Worm (Caenorhabditis elegans) whole organism, early embryonic: Measurements from ENCODE around the gene C08B6.2.

Experiments used
- B0310.2 ChIP-seq: sonication (generic microtip); optimal IDR thresholded peaks from 2 replicates; lab custom pipeline; 2016; ENCODE audit warnings: mild to moderate bottlenecking, missing genetic modification characterization, missing compliant biosample characterization
- F13C5.2 ChIP-seq: sonication (generic microtip); optimal IDR thresholded peaks from 2 replicates; lab custom pipeline; 2017; ENCODE audit warnings: mild to moderate bottlenecking, missing genetic modification characterization, inconsistent platforms, missing compliant biosample characterization
- aly-1 ChIP-seq: sonication (generic microtip); optimal IDR thresholded peaks from 2 replicates; lab custom pipeline; 2016; ENCODE audit warnings: missing genetic modification characterization, missing compliant biosample characterization
- ama-1 ChIP-seq: fragments of 150-350 bp; optimal IDR thresholded peaks from 2 replicates; lab custom pipeline; 2014
- ceh-13 ChIP-seq: fragments of 200-800 bp; sonication (Bioruptor generic); optimal IDR thresholded peaks from 2 replicates; lab custom pipeline; 2018; ENCODE audit warnings: mild to moderate bottlenecking, missing genetic modification characterization, missing compliant biosample characterization
- ceh-36 ChIP-seq: sonication (generic microtip); optimal IDR thresholded peaks from 2 replicates; lab custom pipeline; 2016; ENCODE audit warnings: missing genetic modification characterization, inconsistent platforms, missing compliant biosample characterization
- ets-7 ChIP-seq: sonication (generic microtip); optimal IDR thresholded peaks from 2 replicates; lab custom pipeline; 2016; ENCODE audit warnings: missing genotype, missing genetic modification characterization, missing compliant biosample characterization
- flt-1 ChIP-seq: fragments of 200-800 bp; sonication (Bioruptor generic); IDR thresholded peaks from 2 replicates; pipeline ENCODE4 v1.3.6; 2022; ENCODE audit warnings: missing genetic modification characterization, missing compliant biosample characterization
- hmbx-1 ChIP-seq: sonication (generic microtip); optimal IDR thresholded peaks from 2 replicates; lab custom pipeline; 2016; ENCODE audit warnings: mild to moderate bottlenecking, missing genetic modification characterization, missing compliant biosample characterization
- hmg-4 ChIP-seq: fragments of 200-800 bp; sonication (Bioruptor generic); optimal IDR thresholded peaks from 2 replicates; lab custom pipeline; 2018; ENCODE audit warnings: mild to moderate bottlenecking, missing genetic modification characterization, missing compliant biosample characterization
- hnd-1 ChIP-seq: sonication (generic microtip); optimal IDR thresholded peaks from 2 replicates; lab custom pipeline; 2016; ENCODE audit warnings: missing genetic modification characterization, missing compliant biosample characterization
- pes-1 ChIP-seq: fragments of 200-800 bp; sonication (Bioruptor generic); IDR thresholded peaks from 2 replicates; pipeline ENCODE4 v1.3.6; 2022; ENCODE audit warnings: missing genetic modification reagents, missing genetic modification characterization, missing compliant biosample characterization
- scrt-1 ChIP-seq: fragments of 200-800 bp; sonication (Bioruptor generic); IDR thresholded peaks from 2 replicates; pipeline ENCODE4 v1.3.6; 2022; ENCODE audit warnings: missing genetic modification characterization, missing compliant biosample characterization
- sea-1 ChIP-seq: fragments of 200-800 bp; sonication (Bioruptor generic); conservative IDR thresholded peaks from 2 replicates; pipeline ENCODE4 v1.3.6; 2022; ENCODE audit warnings: missing genetic modification characterization, missing compliant biosample characterization
- tbx-11 ChIP-seq: fragments of 200-800 bp; sonication (Bioruptor generic); IDR thresholded peaks from 2 replicates; pipeline ENCODE4 v1.3.6; 2022; ENCODE audit warnings: missing genetic modification characterization, missing compliant biosample characterization
- tbx-37 ChIP-seq: fragments of 200-800 bp; sonication (Bioruptor generic); conservative IDR thresholded peaks from 2 replicates; pipeline ENCODE4 v1.3.6; 2022; ENCODE audit warnings: missing genetic modification reagents, missing genetic modification characterization, missing compliant biosample characterization
- tra-4 ChIP-seq: sonication (generic microtip); optimal IDR thresholded peaks from 2 replicates; lab custom pipeline; 2017; ENCODE audit warnings: missing genetic modification characterization, missing compliant biosample characterization

Gene C08B6.2

ce11 chrV:10083999-10084468 lies 21.5 kb upstream of the C08B6.2 start, which contains the start of gene nhr-12:
nhr-12 (minus strand) TSS chrV:10084049.
- no peak for TF ChIP-seq pes-1 (GFP tag; lab: Robert Waterston, UW)
- no peak for TF ChIP-seq tra-4
- no peak for TF ChIP-seq F13C5.2 (tag; lab: Kevin White, UChicago)
- no peak for TF ChIP-seq sea-1 (GFP tag; lab: Robert Waterston, UW)
- TF ChIP-seq scrt-1 (GFP tag; lab: Robert Waterston, UW), result no peak
- TF ChIP-seq hmbx-1, result no peak
- no peak for TF ChIP-seq tbx-11 (GFP tag; lab: Robert Waterston, UW)
- no peak for TF ChIP-seq ama-1
- no peak for TF ChIP-seq aly-1
- TF ChIP-seq tbx-37 (GFP tag; lab: Robert Waterston, UW), result no peak
- TF ChIP-seq ceh-13 (GFP tag; lab: Kevin White, UChicago), result no peak
- TF ChIP-seq flt-1, result no peak

ce11 chrV:10084864-10085263 lies 20.6 kb upstream of the C08B6.2 start, which contains the start of gene R04B5.6:
R04B5.6 (plus strand) TSS chrV:10085164.
- TF ChIP-seq aly-1, result no peak

ce11 chrV:10086141-10086540 lies 19.4 kb upstream of the C08B6.2 start:
- TF ChIP-seq tbx-37 (GFP tag; lab: Robert Waterston, UW) (no peak), hmg-4 (GFP tag; lab: Kevin White, UChicago) (no peak), ets-7 (tag; lab: Kevin White, UChicago) (no peak), aly-1 (no peak), scrt-1 (GFP tag; lab: Robert Waterston, UW) (no peak), tra-4 (no peak), tbx-11 (GFP tag; lab: Robert Waterston, UW) (no peak)

ce11 chrV:10087103-10087502 lies 18.4 kb upstream of the C08B6.2 start, which contains the start of gene R04B5.5:
R04B5.5 (plus strand) TSS chrV:10087480.
- TF ChIP-seq ets-7 (tag; lab: Kevin White, UChicago) (no peak), hmbx-1 (no peak), tra-4 (no peak), ceh-36 (tag; lab: Kevin White, UChicago) (no peak), hnd-1 (tag; lab: Kevin White, UChicago) (no peak), sea-1 (GFP tag; lab: Robert Waterston, UW) (no peak), hmg-4 (GFP tag; lab: Kevin White, UChicago) (no peak), F13C5.2 (tag; lab: Kevin White, UChicago) (no peak), ama-1 (no peak), flt-1 (no peak), tbx-11 (GFP tag; lab: Robert Waterston, UW) (no peak), tbx-37 (GFP tag; lab: Robert Waterston, UW) (no peak), aly-1 (no peak), scrt-1 (GFP tag; lab: Robert Waterston, UW) (no peak), pes-1 (GFP tag; lab: Robert Waterston, UW) (no peak), ceh-13 (GFP tag; lab: Kevin White, UChicago) (no peak), B0310.2 (tag; lab: Kevin White, UChicago) (no peak)

- no peak for TF ChIP-seq hnd-1 (tag; lab: Kevin White, UChicago)
- TF ChIP-seq hmbx-1, result no peak
- TF ChIP-seq scrt-1 (GFP tag; lab: Robert Waterston, UW), result no peak
- TF ChIP-seq tbx-11 (GFP tag; lab: Robert Waterston, UW), result no peak
- no peak for TF ChIP-seq F13C5.2 (tag; lab: Kevin White, UChicago)
- TF ChIP-seq ets-7 (tag; lab: Kevin White, UChicago), result no peak
- no peak for TF ChIP-seq hmg-4 (GFP tag; lab: Kevin White, UChicago)
- no peak for TF ChIP-seq aly-1
- TF ChIP-seq flt-1, result no peak
- TF ChIP-seq sea-1 (GFP tag; lab: Robert Waterston, UW), result no peak
- no peak for TF ChIP-seq ama-1
- TF ChIP-seq B0310.2 (tag; lab: Kevin White, UChicago), result no peak
- no peak for TF ChIP-seq pes-1 (GFP tag; lab: Robert Waterston, UW)
- no peak for TF ChIP-seq tbx-37 (GFP tag; lab: Robert Waterston, UW)
- TF ChIP-seq tra-4, result no peak
- no peak for TF ChIP-seq ceh-13 (GFP tag; lab: Kevin White, UChicago)
- no peak for TF ChIP-seq ceh-36 (tag; lab: Kevin White, UChicago)
These were observed 15.1 kb upstream of the C08B6.2 start, which contains the start of gene R04B5.7 for ce11 chrV:10090461-10090860. R04B5.7 (minus strand) TSS chrV:10090561.

- no peak for TF ChIP-seq sea-1 (GFP tag; lab: Robert Waterston, UW)
- TF ChIP-seq tbx-11 (GFP tag; lab: Robert Waterston, UW), result no peak
- no peak for TF ChIP-seq tbx-37 (GFP tag; lab: Robert Waterston, UW)
- no peak for TF ChIP-seq hnd-1 (tag; lab: Kevin White, UChicago)
- TF ChIP-seq pes-1 (GFP tag; lab: Robert Waterston, UW), result no peak
- no peak for TF ChIP-seq hmg-4 (GFP tag; lab: Kevin White, UChicago)
These were observed 14.4 kb upstream of the C08B6.2 start, which contains the start of gene R04B5.11 for ce11 chrV:10091152-10091551. R04B5.11 (minus strand) TSS chrV:10091252.

- TF ChIP-seq scrt-1 (GFP tag; lab: Robert Waterston, UW), result no peak
- no peak for TF ChIP-seq hmbx-1
- no peak for TF ChIP-seq flt-1
- TF ChIP-seq F13C5.2 (tag; lab: Kevin White, UChicago), result no peak
- TF ChIP-seq aly-1, result no peak
- no peak for TF ChIP-seq pes-1 (GFP tag; lab: Robert Waterston, UW)
- no peak for TF ChIP-seq hmg-4 (GFP tag; lab: Kevin White, UChicago)
- TF ChIP-seq ama-1, result no peak
- no peak for TF ChIP-seq sea-1 (GFP tag; lab: Robert Waterston, UW)
These were observed 11.1 kb upstream of the C08B6.2 start, which contains the start of gene srd-49 for ce11 chrV:10094374-10094773. srd-49 (plus strand) TSS chrV:10094674.

- TF ChIP-seq B0310.2 (tag; lab: Kevin White, UChicago) (no peak), pes-1 (GFP tag; lab: Robert Waterston, UW) (no peak), ceh-36 (tag; lab: Kevin White, UChicago) (no peak)
These were observed 8.6 kb upstream of the C08B6.2 start for ce11 chrV:10096932-10097331.
